Worm (Caenorhabditis elegans) whole organism, L1 larva: Measurements from ENCODE around the gene T08A11.1.

ENCODE experiments used
- C04F5.9 ChIP-seq: sonication (generic microtip); optimal IDR thresholded peaks from 2 replicates; lab custom pipeline; 2016; ENCODE audit warnings: missing genetic modification characterization, missing compliant biosample characterization
- aha-1 ChIP-seq: fragments of 150-350 bp; optimal IDR thresholded peaks from 2 replicates; lab custom pipeline; 2014; ENCODE audit warnings: missing biosample characterization, missing genetic modification characterization
- ama-1 ChIP-seq: fragments of 150-350 bp; optimal IDR thresholded peaks from 2 replicates; lab custom pipeline; 2014
- ceh-63 ChIP-seq: fragments of 200-800 bp; sonication (Bioruptor generic); optimal IDR thresholded peaks from 2 replicates; lab custom pipeline; 2018; ENCODE audit warnings: mild to moderate bottlenecking, missing genetic modification characterization, missing compliant biosample characterization
- ceh-82 ChIP-seq, 3 experiments: fragments of 150-350 bp in 1 of 3; sonication (generic microtip) in 2 of 3; optimal IDR thresholded peaks; 2 replicates each; lab custom pipeline; 2014 to 2017; ENCODE audit warnings: missing biosample characterization in 3 of 3, missing genetic modification characterization in 3 of 3
- ceh-88 ChIP-seq: fragments of 200-800 bp; sonication (Bioruptor generic); IDR thresholded peaks from 2 replicates; pipeline ENCODE4 v1.3.6; 2022; ENCODE audit warnings: missing genetic modification characterization, missing compliant biosample characterization
- ceh-90 ChIP-seq: sonication (generic microtip); optimal IDR thresholded peaks from 2 replicates; lab custom pipeline; 2016; ENCODE audit warnings: missing genetic modification characterization, missing compliant biosample characterization
- dsc-1 ChIP-seq: sonication (generic microtip); optimal IDR thresholded peaks from 2 replicates; lab custom pipeline; 2016; ENCODE audit warnings: mild to moderate bottlenecking, missing genetic modification characterization, missing compliant biosample characterization
- efl-3 ChIP-seq: fragments of 200-800 bp; sonication (Bioruptor generic); optimal IDR thresholded peaks from 2 replicates; lab custom pipeline; 2018; ENCODE audit warnings: mild to moderate bottlenecking, missing genetic modification characterization, missing compliant biosample characterization
- egl-27 ChIP-seq, 2 experiments: fragments of 150-350 bp in 1 of 2; sonication (generic microtip); optimal IDR thresholded peaks; 3 replicates each; lab custom pipeline; 2017 to 2018; ENCODE audit warnings: missing biosample characterization in 2 of 2, missing genetic modification characterization in 2 of 2, missing genetic modification reagents in 2 of 2
- elt-2 ChIP-seq: sonication (generic microtip); optimal IDR thresholded peaks from 2 replicates; lab custom pipeline; 2016; ENCODE audit warnings: missing genetic modification characterization, mild to moderate bottlenecking, inconsistent platforms, missing compliant biosample characterization, missing genetic modification reagents
- fkh-10 ChIP-seq: sonication (generic microtip); optimal IDR thresholded peaks from 2 replicates; lab custom pipeline; 2017; ENCODE audit warnings: missing biosample characterization, missing genetic modification reagents, missing genetic modification characterization
- fkh-4 ChIP-seq: sonication (generic microtip); optimal IDR thresholded peaks from 2 replicates; lab custom pipeline; 2016; ENCODE audit warnings: missing compliant biosample characterization, missing genetic modification characterization, borderline replicate concordance
- hlh-17 ChIP-seq: fragments of 200-800 bp; sonication (Bioruptor generic); optimal IDR thresholded peaks from 2 replicates; lab custom pipeline; 2018; ENCODE audit warnings: missing genetic modification characterization, mild to moderate bottlenecking, missing compliant biosample characterization, moderate library complexity, borderline replicate concordance
- hlh-4 ChIP-seq: sonication (generic microtip); optimal IDR thresholded peaks from 2 replicates; lab custom pipeline; 2016; ENCODE audit warnings: mild to moderate bottlenecking, missing genetic modification characterization, missing compliant biosample characterization
- irx-1 ChIP-seq: sonication (generic microtip); optimal IDR thresholded peaks from 2 replicates; lab custom pipeline; 2016; ENCODE audit warnings: missing genetic modification characterization, missing compliant biosample characterization
- isw-1 ChIP-seq: fragments of 200-800 bp; sonication (Bioruptor generic); IDR thresholded peaks from 2 replicates; pipeline ENCODE4 v1.3.6; 2022; ENCODE audit warnings: missing genetic modification characterization, missing compliant biosample characterization
- jun-1 ChIP-seq: fragments of 150-350 bp; optimal IDR thresholded peaks from 2 replicates; lab custom pipeline; 2014; ENCODE audit warnings: missing biosample characterization, missing genetic modification reagents, missing genetic modification characterization
- lin-35 ChIP-seq, 2 experiments: fragments of 150-350 bp; optimal IDR thresholded peaks; 2 replicates each; lab custom pipeline; 2014; ENCODE audit warnings: missing biosample characterization in 2 of 2, missing genetic modification characterization in 2 of 2, missing genetic modification reagents in 2 of 2
- lin-39 ChIP-seq: fragments of 150-350 bp; optimal IDR thresholded peaks from 2 replicates; lab custom pipeline; 2014; ENCODE audit warnings: missing biosample characterization, missing genetic modification reagents, missing genetic modification characterization
- lir-3 ChIP-seq: sonication (generic microtip); optimal IDR thresholded peaks from 2 replicates; lab custom pipeline; 2016; ENCODE audit warnings: mild to moderate bottlenecking, missing genetic modification characterization, moderate library complexity, missing compliant biosample characterization; ENCODE audit not compliant: poor library complexity
- lsy-2 ChIP-seq, 2 experiments: fragments of 150-350 bp; optimal IDR thresholded peaks; 2 replicates each; lab custom pipeline; 2014; ENCODE audit warnings: missing biosample characterization in 2 of 2, missing genetic modification characterization in 2 of 2
- mab-9 ChIP-seq: fragments of 200-800 bp; sonication (Bioruptor generic); IDR thresholded peaks from 2 replicates; pipeline ENCODE4 v1.3.6; 2022; ENCODE audit warnings: missing genetic modification reagents, missing genetic modification characterization, missing compliant biosample characterization
- mdl-1 ChIP-seq, 2 experiments: fragments of 150-350 bp; optimal IDR thresholded peaks; 2 replicates each; lab custom pipeline; 2014 to 2017; ENCODE audit warnings: missing biosample characterization in 2 of 2, missing genetic modification characterization in 2 of 2, inconsistent platforms in 1 of 2
- mef-2 ChIP-seq: fragments of 150-350 bp; optimal IDR thresholded peaks from 2 replicates; lab custom pipeline; 2014; ENCODE audit warnings: missing biosample characterization, missing genetic modification characterization
- mep-1 ChIP-seq: fragments of 150-350 bp; optimal IDR thresholded peaks from 2 replicates; lab custom pipeline; 2014; ENCODE audit warnings: missing biosample characterization, missing genetic modification characterization
- nhr-237 ChIP-seq: fragments of 150-350 bp; optimal IDR thresholded peaks from 2 replicates; lab custom pipeline; 2014; ENCODE audit warnings: missing biosample characterization, missing genetic modification characterization
- nhr-71 ChIP-seq: sonication (generic microtip); optimal IDR thresholded peaks from 2 replicates; lab custom pipeline; 2016; ENCODE audit warnings: mild to moderate bottlenecking, missing genetic modification characterization, moderate library complexity, missing compliant biosample characterization
- nhr-85 ChIP-seq: sonication (generic microtip); peaks from one replicate; lab custom pipeline; 2016; ENCODE audit warnings: missing genetic modification characterization, inconsistent platforms, missing compliant biosample characterization
- nhr-90 ChIP-seq: sonication (generic microtip); optimal IDR thresholded peaks from 2 replicates; lab custom pipeline; 2016; ENCODE audit warnings: mild to moderate bottlenecking, missing genetic modification characterization, missing compliant biosample characterization; ENCODE audit not compliant: poor library complexity
- skn-1 ChIP-seq: fragments of 150-350 bp; optimal IDR thresholded peaks from 2 replicates; lab custom pipeline; 2014; ENCODE audit warnings: missing biosample characterization, missing genetic modification characterization
- snpc-4 ChIP-seq: fragments of 150-350 bp; optimal IDR thresholded peaks from 2 replicates; lab custom pipeline; 2014; ENCODE audit warnings: missing biosample characterization, missing genetic modification characterization
- sox-4 ChIP-seq: sonication (generic microtip); optimal IDR thresholded peaks from 2 replicates; lab custom pipeline; 2016; ENCODE audit warnings: missing genetic modification characterization, missing compliant biosample characterization
- sptf-1 ChIP-seq: fragments of 150-350 bp; optimal IDR thresholded peaks from 2 replicates; lab custom pipeline; 2014; ENCODE audit warnings: missing biosample characterization, missing genetic modification characterization
- tlp-1 ChIP-seq: fragments of 150-350 bp; optimal IDR thresholded peaks from 2 replicates; lab custom pipeline; 2014; ENCODE audit warnings: missing biosample characterization, missing genetic modification characterization
- unc-130 ChIP-seq: fragments of 150-350 bp; optimal IDR thresholded peaks from 2 replicates; lab custom pipeline; 2017; ENCODE audit warnings: missing biosample characterization, missing genetic modification characterization, inconsistent platforms
- unc-30 ChIP-seq: sonication (generic microtip); optimal IDR thresholded peaks from 2 replicates; lab custom pipeline; 2017; ENCODE audit warnings: missing biosample characterization, missing genetic modification characterization
- unc-62 ChIP-seq: fragments of 150-350 bp; optimal IDR thresholded peaks from 2 replicates; lab custom pipeline; 2014; ENCODE audit warnings: missing biosample characterization, missing genetic modification reagents, missing genetic modification characterization
- unc-86 ChIP-seq: sonication (generic microtip); optimal IDR thresholded peaks from 2 replicates; lab custom pipeline; 2016; ENCODE audit warnings: missing genetic modification characterization, missing compliant biosample characterization
- vab-15 ChIP-seq: sonication (generic microtip); optimal IDR thresholded peaks from 2 replicates; lab custom pipeline; 2017; ENCODE audit warnings: missing genotype, mild to moderate bottlenecking, missing genetic modification characterization, missing compliant biosample characterization
- xbp-1 ChIP-seq: sonication (generic microtip); optimal IDR thresholded peaks from 2 replicates; lab custom pipeline; 2016; ENCODE audit warnings: missing genetic modification characterization, missing compliant biosample characterization
- ztf-11 ChIP-seq, 2 experiments: sonication (generic microtip); optimal IDR thresholded peaks; 2 replicates each; lab custom pipeline; 2016 to 2017; ENCODE audit warnings: missing genetic modification characterization in 2 of 2, missing biosample characterization in 1 of 2, missing compliant biosample characterization in 1 of 2
- ztf-4 ChIP-seq: fragments of 150-350 bp; optimal IDR thresholded peaks from 2 replicates; lab custom pipeline; 2014; ENCODE audit warnings: missing biosample characterization, missing genetic modification characterization

T08A11.1 gene

DNA sequence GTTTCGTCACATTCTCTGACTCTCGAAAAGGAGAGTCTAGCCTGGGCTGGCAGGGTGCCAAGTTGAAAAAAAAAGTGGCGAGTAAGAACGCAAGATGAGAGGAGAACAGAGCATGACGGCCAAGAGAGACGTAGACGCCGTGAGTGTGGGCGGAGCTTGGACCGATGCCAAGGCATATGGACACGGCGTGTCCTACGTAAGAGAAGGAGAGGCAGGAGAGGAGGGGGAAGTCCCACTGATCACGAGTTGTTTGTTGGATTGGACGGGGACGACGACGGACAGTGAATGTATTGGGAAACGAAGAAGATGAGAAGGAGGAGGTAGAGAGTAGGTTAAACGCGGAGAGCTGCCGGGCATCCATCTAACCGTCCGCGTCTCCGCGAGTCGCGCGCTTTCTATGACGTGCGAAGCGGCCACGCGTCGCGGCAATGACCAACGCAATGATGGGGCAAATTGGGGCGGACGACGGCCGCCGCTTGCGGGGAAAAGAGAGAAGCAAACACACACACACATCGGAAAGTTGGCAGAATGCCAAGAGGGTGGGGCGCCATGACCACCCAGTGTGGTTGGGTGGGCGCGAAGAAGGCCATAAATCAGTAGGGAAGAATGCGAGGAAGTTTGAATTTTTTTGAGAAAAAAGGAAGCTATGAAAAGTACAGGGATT is 19.1 kb upstream of the T08A11.1 start (continued):
- peak; percentile 94 for TF ChIP-seq ceh-88 (GFP tag; lab: Robert Waterston, UW)
- peak; percentile 92 for TF ChIP-seq lir-3 (tag; lab: Kevin White, UChicago)
- peak; percentile 98 for TF ChIP-seq xbp-1 (tag; lab: Kevin White, UChicago)
- TF ChIP-seq vab-15 (tag; lab: Kevin White, UChicago) = peak; percentile 88
- TF ChIP-seq ztf-4 (tag; lab: Kevin White, UChicago) = peak; percentile 98
- peak; percentile 18 for TF ChIP-seq unc-62 (GFP tag; lab: Kevin White, UChicago)
- peak; percentile 96 for TF ChIP-seq mef-2
- TF ChIP-seq unc-86 (tag; lab: Kevin White, UChicago) = peak; percentile 100
- TF ChIP-seq sptf-1 (tag; lab: Kevin White, UChicago) = no peak
- TF ChIP-seq nhr-71 (tag; lab: Kevin White, UChicago) = peak; percentile 100
- TF ChIP-seq egl-27 (tag; optimal IDR thresholded peaks at IDR 0.05; lab: Kevin White, UChicago) = peak; percentile 90 to 99
- TF ChIP-seq dsc-1 (tag; lab: Kevin White, UChicago) = peak; percentile 99
- peak; percentile 84 for TF ChIP-seq fkh-4
- TF ChIP-seq hlh-17 (GFP tag; lab: Kevin White, UChicago) = no peak
- TF ChIP-seq ztf-11 (tag; optimal IDR thresholded peaks at IDR 0.05; lab: Kevin White, UChicago) = peak in 1 of 2 experiments; percentile 97
- no peak for TF ChIP-seq tlp-1 (tag; lab: Kevin White, UChicago)
- TF ChIP-seq lin-35 (GFP tag; optimal IDR thresholded peaks at IDR 0.05; lab: Kevin White, UChicago) = peak; percentile 69 to 85
- peak; percentile 48 for TF ChIP-seq ama-1 (lab: Kevin White, UChicago)
- TF ChIP-seq efl-3 (GFP tag; lab: Kevin White, UChicago) = peak; percentile 83
- TF ChIP-seq sox-4 (tag; lab: Kevin White, UChicago) = peak; percentile 97
- TF ChIP-seq ceh-90 = peak; percentile 49
- peak; percentile 97 for TF ChIP-seq jun-1 (tag; lab: Kevin White, UChicago)
- peak; percentile 91 for TF ChIP-seq elt-2 (tag; lab: Kevin White, UChicago)
- TF ChIP-seq unc-30 (tag; lab: Kevin White, UChicago) = peak; percentile 30
- TF ChIP-seq C04F5.9 (tag; lab: Kevin White, UChicago) = peak; percentile 91
- TF ChIP-seq mab-9 (GFP tag; lab: Robert Waterston, UW) = peak; percentile 92
- TF ChIP-seq ceh-63 (GFP tag; lab: Kevin White, UChicago) = peak; percentile 27
- TF ChIP-seq aha-1 (tag; lab: Kevin White, UChicago) = peak; percentile 79
- TF ChIP-seq fkh-10 (GFP tag; lab: Kevin White, UChicago) = peak; percentile 92
- TF ChIP-seq nhr-237 (tag; lab: Kevin White, UChicago) = peak; percentile 58
- TF ChIP-seq nhr-85 = peak; percentile 100
- TF ChIP-seq lsy-2 (tag; optimal IDR thresholded peaks at IDR 0.05; lab: Kevin White, UChicago) = peak; percentile 91 to 94
- TF ChIP-seq lin-39 (tag; lab: Kevin White, UChicago) = peak; percentile 84
- peak; percentile 91 for TF ChIP-seq isw-1 (GFP tag; lab: Robert Waterston, UW)
- TF ChIP-seq mdl-1 (tag; optimal IDR thresholded peaks at IDR 0.05; lab: Kevin White, UChicago) = peak; percentile 65 to 95
- peak; percentile 99 for TF ChIP-seq nhr-90 (tag; lab: Kevin White, UChicago)
- peak; percentile 55 for TF ChIP-seq unc-130 (tag; lab: Kevin White, UChicago)
- TF ChIP-seq irx-1 (tag; lab: Kevin White, UChicago) = peak; percentile 97
- TF ChIP-seq hlh-4 (tag; lab: Kevin White, UChicago) = peak; percentile 72
- peak; percentile 96 for TF ChIP-seq mep-1 (tag; lab: Kevin White, UChicago)
- TF ChIP-seq snpc-4 (tag; lab: Kevin White, UChicago) = peak; percentile 87
- TF ChIP-seq skn-1 = peak; percentile 86
- TF ChIP-seq ceh-82 (tag; optimal IDR thresholded peaks at IDR 0.05; lab: Kevin White, UChicago) = peak; percentile 69 to 84 (median 73)
